Fruit fly (Drosophila melanogaster) whole organism, pupa: ENCODE results near the gene Pde9.

Experiments
- CG10348 ChIP-seq: fragments of 200-800 bp; sonication (Bioruptor generic); IDR thresholded peaks from 2 replicates; pipeline ENCODE4 v1.3.6; 2022; ENCODE audit warnings: missing biosample characterization, missing genetic modification characterization
- CG12605 ChIP-seq: fragments of 200-800 bp; sonication (Bioruptor generic); IDR thresholded peaks from 2 replicates; pipeline ENCODE4 v1.3.6; 2022; ENCODE audit warnings: missing biosample characterization, missing genetic modification characterization
- CG13204 ChIP-seq: fragments of 200-800 bp; sonication (Bioruptor generic); optimal IDR thresholded peaks from 2 replicates; lab custom pipeline; 2018; ENCODE audit warnings: missing biosample characterization, mild to moderate bottlenecking, missing genetic modification characterization, moderate library complexity
- CG14655 ChIP-seq: fragments of 200-800 bp; sonication (Bioruptor generic); optimal IDR thresholded peaks from 3 replicates; lab custom pipeline; 2017; ENCODE audit warnings: mild to moderate bottlenecking, missing biosample characterization, missing genetic modification reagents, missing genetic modification characterization
- CG15710 ChIP-seq: fragments of 200-800 bp; sonication (Bioruptor generic); optimal IDR thresholded peaks from 2 replicates; lab custom pipeline; 2018; ENCODE audit warnings: missing biosample characterization, mild to moderate bottlenecking, missing genetic modification characterization, moderate library complexity
- CG17806 ChIP-seq: fragments of 200-800 bp; sonication (Bioruptor generic); optimal IDR thresholded peaks from 2 replicates; lab custom pipeline; 2018; ENCODE audit warnings: missing biosample characterization, mild to moderate bottlenecking, missing genetic modification characterization, moderate library complexity
- CG32121 ChIP-seq: fragments of 200-800 bp; sonication (Bioruptor generic); IDR thresholded peaks from 2 replicates; pipeline ENCODE4 v1.3.6; 2022; ENCODE audit warnings: missing biosample characterization, missing genetic modification characterization
- CG34367 ChIP-seq: fragments of 200-800 bp; sonication (Bioruptor generic); optimal IDR thresholded peaks from 2 replicates; lab custom pipeline; 2018; ENCODE audit warnings: missing biosample characterization, mild to moderate bottlenecking, missing genetic modification characterization
- CG4496 ChIP-seq: fragments of 200-800 bp; sonication (Bioruptor generic); IDR thresholded peaks from 3 replicates; pipeline ENCODE4 v1.3.6; 2022; ENCODE audit warnings: missing biosample characterization, missing genetic modification characterization
- CG8159 ChIP-seq: fragments of 200-800 bp; sonication (Bioruptor generic); optimal IDR thresholded peaks from 3 replicates; lab custom pipeline; 2018; ENCODE audit warnings: missing biosample characterization, mild to moderate bottlenecking, missing genetic modification characterization, moderate library complexity
- CG8301 ChIP-seq: fragments of 200-800 bp; sonication (Bioruptor generic); optimal IDR thresholded peaks from 2 replicates; lab custom pipeline; 2018; ENCODE audit warnings: missing biosample characterization, mild to moderate bottlenecking, missing genetic modification characterization
- CG9948 ChIP-seq: fragments of 200-800 bp; sonication (Bioruptor generic); optimal IDR thresholded peaks from 2 replicates; lab custom pipeline; 2018; ENCODE audit warnings: missing biosample characterization, mild to moderate bottlenecking, missing genetic modification characterization, moderate library complexity
- D1 ChIP-seq: fragments of 200-800 bp; sonication (Bioruptor generic); optimal IDR thresholded peaks from 2 replicates; lab custom pipeline; 2018; ENCODE audit warnings: missing biosample characterization, mild to moderate bottlenecking, missing genetic modification characterization, moderate library complexity
- EcR ChIP-seq: fragments of 200-800 bp; sonication (Bioruptor generic); optimal IDR thresholded peaks from 3 replicates; lab custom pipeline; 2019; ENCODE audit warnings: missing biosample characterization, missing genetic modification characterization, mild to moderate bottlenecking, moderate library complexity, missing genetic modification reagents
- Ets98B ChIP-seq: fragments of 200-800 bp; sonication (Bioruptor generic); IDR thresholded peaks from 2 replicates; pipeline ENCODE4 v1.3.6; 2022; ENCODE audit warnings: missing biosample characterization, missing genetic modification characterization
- Pif1A ChIP-seq: fragments of 200-800 bp; sonication (Bioruptor generic); optimal IDR thresholded peaks from 3 replicates; lab custom pipeline; 2016; ENCODE audit warnings: missing biosample characterization, missing genetic modification characterization
- Pif1B ChIP-seq: fragments of 200-800 bp; sonication (Bioruptor generic); optimal IDR thresholded peaks from 3 replicates; lab custom pipeline; 2016; ENCODE audit warnings: missing biosample characterization, missing genetic modification characterization
- Snoo ChIP-seq: fragments of 200-800 bp; sonication (Bioruptor generic); optimal IDR thresholded peaks from 3 replicates; lab custom pipeline; 2017; ENCODE audit warnings: missing biosample characterization, mild to moderate bottlenecking, missing genetic modification characterization, inconsistent platforms
- fd96Ca ChIP-seq: fragments of 200-800 bp; sonication (Bioruptor generic); IDR thresholded peaks from 3 replicates; pipeline ENCODE4 v1.3.6; 2022; ENCODE audit warnings: missing biosample characterization, missing genetic modification characterization
- gl ChIP-seq: fragments of 200-800 bp; sonication (Bioruptor generic); optimal IDR thresholded peaks from 2 replicates; lab custom pipeline; 2018; ENCODE audit warnings: missing biosample characterization, mild to moderate bottlenecking, missing genetic modification characterization
- rn ChIP-seq: fragments of 200-800 bp; sonication (Bioruptor generic); IDR thresholded peaks from 2 replicates; pipeline ENCODE4 v1.3.6; 2022; ENCODE audit warnings: missing biosample characterization, missing genetic modification characterization

The Pde9 gene

dm6 chrX:12927612-12928011 lies 30.5 kb upstream of the Pde9 start:
- TF ChIP-seq CG4496 (GFP tag; lab: Robert Waterston, UW) (no peak), Snoo (tag; lab: Kevin White, UChicago) (no peak), CG10348 (GFP tag; lab: Robert Waterston, UW) (no peak), CG9948 (tag; lab: Kevin White, UChicago) (no peak)

- TF ChIP-seq CG34367 (tag; lab: Kevin White, UChicago) = no peak
- 0 out of 2 replicates have a peak, but pooled peaks have one; percentile 34 for TF ChIP-seq Ets98B (GFP tag; lab: Robert Waterston, UW)
- no peak for TF ChIP-seq rn (GFP tag; lab: Robert Waterston, UW)
- no peak for TF ChIP-seq CG12605
- TF ChIP-seq Pif1B (GFP tag; lab: Kevin White, UChicago) = peak; percentile 12
- no peak for TF ChIP-seq gl
- TF ChIP-seq EcR = peak; percentile 56
- peak; percentile 2 for TF ChIP-seq CG9948 (tag; lab: Kevin White, UChicago)
- peak; percentile 33 for TF ChIP-seq CG15710 (tag; lab: Kevin White, UChicago)
- peak; percentile 12 for TF ChIP-seq CG17806 (tag; lab: Kevin White, UChicago)
- no peak for TF ChIP-seq CG13204 (GFP tag; lab: Kevin White, UChicago)
- TF ChIP-seq CG32121 = peak; percentile 27; the same call in 1 of the 2 replicates
- peak; percentile 24 for TF ChIP-seq CG8159
- peak; percentile 25; the same call in 1 of the 3 replicates for TF ChIP-seq fd96Ca (GFP tag; lab: Robert Waterston, UW)
- peak; percentile 33 for TF ChIP-seq Snoo (tag; lab: Kevin White, UChicago)
- 0 out of 3 replicates have a peak, but pooled peaks have one; percentile 19 for TF ChIP-seq CG4496 (GFP tag; lab: Robert Waterston, UW)
- TF ChIP-seq Pif1A = peak; percentile 2
- TF ChIP-seq CG8301 (tag; lab: Kevin White, UChicago) = no peak
- TF ChIP-seq CG10348 (GFP tag; lab: Robert Waterston, UW) = no peak
- TF ChIP-seq D1 (tag; lab: Kevin White, UChicago) = no peak
- peak; percentile 43 for TF ChIP-seq CG14655 (GFP tag; lab: Kevin White, UChicago)
- TF ChIP-seq, all 21 proteins: peak for 13
Observed at dm6 chrX:12925426-12926256, 28.5 kb upstream of the Pde9 start.

dm6 chrX:12923258-12923901 lies 26.3 kb upstream of the Pde9 start:
- TF ChIP-seq Snoo (tag; lab: Kevin White, UChicago) (peak; percentile 39), D1 (tag; lab: Kevin White, UChicago) (no peak), Pif1A (no peak), CG8159 (peak; percentile 1)

dm6 chrX:12922338-12922737 lies 25.2 kb upstream of the Pde9 start:
- no peak for TF ChIP-seq Pif1B (GFP tag; lab: Kevin White, UChicago)
- no peak for TF ChIP-seq EcR
- TF ChIP-seq CG17806 (tag; lab: Kevin White, UChicago) = no peak
- no peak for TF ChIP-seq gl
- no peak for TF ChIP-seq CG9948 (tag; lab: Kevin White, UChicago)
- no peak for TF ChIP-seq D1 (tag; lab: Kevin White, UChicago)
- TF ChIP-seq Pif1A = no peak
- no peak for TF ChIP-seq CG32121
- TF ChIP-seq CG8159 = no peak
- no peak for TF ChIP-seq fd96Ca (GFP tag; lab: Robert Waterston, UW)
- TF ChIP-seq CG8301 (tag; lab: Kevin White, UChicago) = no peak
- no peak for TF ChIP-seq CG13204 (GFP tag; lab: Kevin White, UChicago)
- no peak for TF ChIP-seq CG12605
- TF ChIP-seq CG15710 (tag; lab: Kevin White, UChicago) = no peak
- TF ChIP-seq Snoo (tag; lab: Kevin White, UChicago) = no peak
- no peak for TF ChIP-seq CG14655 (GFP tag; lab: Kevin White, UChicago)

- no peak for TF ChIP-seq CG15710 (tag; lab: Kevin White, UChicago)
- TF ChIP-seq EcR = no peak
- no peak for TF ChIP-seq CG13204 (GFP tag; lab: Kevin White, UChicago)
- TF ChIP-seq Snoo (tag; lab: Kevin White, UChicago) = no peak
- TF ChIP-seq Pif1B (GFP tag; lab: Kevin White, UChicago) = no peak
- TF ChIP-seq CG9948 (tag; lab: Kevin White, UChicago) = no peak
- no peak for TF ChIP-seq CG14655 (GFP tag; lab: Kevin White, UChicago)
- TF ChIP-seq, all 21 proteins: peak for 0
Observed at dm6 chrX:12919594-12919993, 22.5 kb upstream of the Pde9 start.

dm6 chrX:12917177-12917576 lies 20.1 kb upstream of the Pde9 start, which contains the start of gene fne:
Gene fne (plus strand): TSS chrX:12917477.
- TF ChIP-seq CG10348 (GFP tag; lab: Robert Waterston, UW) (no peak), CG14655 (GFP tag; lab: Kevin White, UChicago) (no peak), rn (GFP tag; lab: Robert Waterston, UW) (no peak), Pif1A (no peak), CG17806 (tag; lab: Kevin White, UChicago) (no peak), CG8159 (no peak), EcR (no peak), CG8301 (tag; lab: Kevin White, UChicago) (no peak), CG34367 (tag; lab: Kevin White, UChicago) (no peak), D1 (tag; lab: Kevin White, UChicago) (no peak), Snoo (tag; lab: Kevin White, UChicago) (no peak), CG13204 (GFP tag; lab: Kevin White, UChicago) (no peak), Ets98B (GFP tag; lab: Robert Waterston, UW) (no peak), CG12605 (no peak), fd96Ca (GFP tag; lab: Robert Waterston, UW) (no peak), CG15710 (tag; lab: Kevin White, UChicago) (no peak)
- TF ChIP-seq, all 21 proteins: peak for 0
